Fruit fly (Drosophila melanogaster) whole organism, prepupa: ENCODE data around the gene fon.

Source experiments
- Blimp-1 ChIP-seq: fragments of 200-800 bp; sonication (Bioruptor generic); optimal IDR thresholded peaks from 3 replicates; lab custom pipeline; 2017; ENCODE audit warnings: missing biosample characterization, missing genetic modification characterization, mild to moderate bottlenecking, moderate library complexity, missing genetic modification reagents
- CG10669 ChIP-seq: fragments of 200-800 bp; sonication (Bioruptor generic); optimal IDR thresholded peaks from 3 replicates; lab custom pipeline; 2018; ENCODE audit warnings: missing biosample characterization, mild to moderate bottlenecking, missing genetic modification characterization, moderate library complexity
- CG11294 ChIP-seq: fragments of 200-800 bp; sonication (Bioruptor generic); IDR thresholded peaks from 2 replicates; pipeline ENCODE4 v1.3.6; 2022; ENCODE audit warnings: missing biosample characterization, missing genetic modification characterization
- CG11762 ChIP-seq: fragments of 200-800 bp; sonication (Bioruptor generic); optimal IDR thresholded peaks from 3 replicates; lab custom pipeline; 2016; ENCODE audit warnings: missing biosample characterization, missing genetic modification characterization; ENCODE audit not compliant: insufficient read depth
- CG11902 ChIP-seq: fragments of 200-800 bp; sonication (Bioruptor generic); optimal IDR thresholded peaks from 3 replicates; lab custom pipeline; 2016; ENCODE audit warnings: missing biosample characterization, missing genetic modification characterization
- CG15336 ChIP-seq: fragments of 200-800 bp; sonication (Bioruptor generic); IDR thresholded peaks from 2 replicates; pipeline ENCODE4 v1.3.6; 2022; ENCODE audit warnings: missing biosample characterization, missing genetic modification characterization
- CG31627 ChIP-seq: fragments of 200-800 bp; sonication (Bioruptor generic); optimal IDR thresholded peaks from 3 replicates; lab custom pipeline; 2016; ENCODE audit warnings: missing biosample characterization, missing genetic modification characterization
- CG32006 ChIP-seq: fragments of 200-800 bp; sonication (Bioruptor generic); optimal IDR thresholded peaks from 3 replicates; lab custom pipeline; 2017; ENCODE audit warnings: missing biosample characterization, mild to moderate bottlenecking, missing genetic modification characterization
- CG3919 ChIP-seq: fragments of 200-800 bp; sonication (Bioruptor generic); optimal IDR thresholded peaks from 3 replicates; lab custom pipeline; 2016; ENCODE audit warnings: missing biosample characterization, missing genetic modification characterization
- CG4318 ChIP-seq: fragments of 200-800 bp; sonication (Bioruptor generic); optimal IDR thresholded peaks from 3 replicates; lab custom pipeline; 2017; ENCODE audit warnings: missing biosample characterization, mild to moderate bottlenecking, missing genetic modification characterization
- CG6276 ChIP-seq: fragments of 200-800 bp; sonication (Bioruptor generic); optimal IDR thresholded peaks from 2 replicates; lab custom pipeline; 2017; ENCODE audit warnings: missing biosample characterization, mild to moderate bottlenecking, missing genetic modification characterization
- CG6792 ChIP-seq: fragments of 200-800 bp; sonication (Bioruptor generic); optimal IDR thresholded peaks from 3 replicates; lab custom pipeline; 2016; ENCODE audit warnings: missing biosample characterization, missing genetic modification characterization
- CG6808 ChIP-seq: fragments of 200-800 bp; sonication (Bioruptor generic); optimal IDR thresholded peaks from 3 replicates; lab custom pipeline; 2017; ENCODE audit warnings: missing biosample characterization, missing genetic modification characterization, mild to moderate bottlenecking, moderate library complexity, missing genetic modification reagents
- CG7368 ChIP-seq: fragments of 200-800 bp; sonication (Bioruptor generic); optimal IDR thresholded peaks from 3 replicates; lab custom pipeline; 2016; ENCODE audit warnings: missing biosample characterization, missing genetic modification characterization
- CG8119 ChIP-seq: fragments of 200-800 bp; sonication (Bioruptor generic); IDR thresholded peaks from 3 replicates; pipeline ENCODE4 v1.3.6; 2022; ENCODE audit warnings: missing biosample characterization, missing genetic modification characterization
- CG8632 ChIP-seq: fragments of 200-800 bp; sonication (Bioruptor generic); optimal IDR thresholded peaks from 3 replicates; lab custom pipeline; 2016; ENCODE audit warnings: missing biosample characterization, missing genetic modification characterization
- Eip75B ChIP-seq: fragments of 200-800 bp; sonication (Bioruptor generic); optimal IDR thresholded peaks from 3 replicates; lab custom pipeline; 2016; ENCODE audit warnings: missing biosample characterization, missing genetic modification characterization
- Eip78C ChIP-seq: fragments of 200-800 bp; sonication (Bioruptor generic); peaks from one replicate; lab custom pipeline; 2016; ENCODE audit warnings: missing biosample characterization, missing genetic modification characterization
- Eip93F ChIP-seq: fragments of 200-800 bp; sonication (Bioruptor generic); optimal IDR thresholded peaks from 2 replicates; lab custom pipeline; 2016; ENCODE audit warnings: missing biosample characterization, mild to moderate bottlenecking, missing genetic modification characterization
- Ets21C ChIP-seq: fragments of 200-800 bp; sonication (Bioruptor generic); optimal IDR thresholded peaks from 3 replicates; lab custom pipeline; 2016; ENCODE audit warnings: missing biosample characterization, missing genetic modification characterization
- Hr38 ChIP-seq: sonication (Bioruptor generic); optimal IDR thresholded peaks from 2 replicates; lab custom pipeline; 2016; ENCODE audit warnings: missing biosample characterization, missing genetic modification characterization
- Hr39 ChIP-seq: fragments of 200-800 bp; sonication (Bioruptor generic); optimal IDR thresholded peaks from 2 replicates; lab custom pipeline; 2016; ENCODE audit warnings: missing biosample characterization, missing genetic modification characterization
- Hr4 ChIP-seq: fragments of 200-800 bp; sonication (Bioruptor generic); optimal IDR thresholded peaks from 3 replicates; lab custom pipeline; 2016; ENCODE audit warnings: missing biosample characterization, missing genetic modification characterization
- Lpt ChIP-seq: fragments of 200-800 bp; sonication (Bioruptor generic); optimal IDR thresholded peaks from 3 replicates; lab custom pipeline; 2016; ENCODE audit warnings: missing biosample characterization, missing genetic modification characterization
- Smox ChIP-seq: fragments of 200-800 bp; sonication (Bioruptor generic); optimal IDR thresholded peaks from 3 replicates; lab custom pipeline; 2016; ENCODE audit warnings: missing biosample characterization, missing genetic modification characterization
- Sox102F ChIP-seq: fragments of 200-800 bp; sonication (Bioruptor generic); optimal IDR thresholded peaks from 2 replicates; lab custom pipeline; 2016; ENCODE audit warnings: missing biosample characterization, mild to moderate bottlenecking, missing genetic modification characterization
- dac ChIP-seq: fragments of 200-800 bp; sonication (Bioruptor generic); optimal IDR thresholded peaks from 2 replicates; lab custom pipeline; 2017; ENCODE audit warnings: missing biosample characterization, mild to moderate bottlenecking, missing genetic modification characterization
- dsx ChIP-seq: fragments of 200-800 bp; optimal IDR thresholded peaks from 3 replicates; lab custom pipeline; 2019; ENCODE audit warnings: missing biosample characterization, mild to moderate bottlenecking, missing genetic modification characterization, moderate library complexity; ENCODE audit not compliant: poor library complexity, severe bottlenecking
- eg ChIP-seq: fragments of 200-800 bp; sonication (Bioruptor generic); IDR thresholded peaks from 3 replicates; pipeline ENCODE4 v1.3.6; 2022; ENCODE audit warnings: missing biosample characterization, missing genetic modification characterization
- esn ChIP-seq: fragments of 200-800 bp; sonication (Bioruptor generic); optimal IDR thresholded peaks from 2 replicates; lab custom pipeline; 2016; ENCODE audit warnings: missing biosample characterization, mild to moderate bottlenecking, missing genetic modification characterization, moderate library complexity
- fd59A ChIP-seq: fragments of 200-800 bp; sonication (Bioruptor generic); optimal IDR thresholded peaks from 2 replicates; lab custom pipeline; 2017; ENCODE audit warnings: missing biosample characterization, mild to moderate bottlenecking, missing genetic modification characterization, missing genetic modification reagents
- fd85E ChIP-seq: fragments of 200-800 bp; sonication (Bioruptor generic); optimal IDR thresholded peaks from 3 replicates; lab custom pipeline; 2016; ENCODE audit warnings: missing biosample characterization, missing genetic modification characterization
- fkh ChIP-seq: fragments of 200-800 bp; sonication (Bioruptor generic); optimal IDR thresholded peaks from 3 replicates; lab custom pipeline; 2017; ENCODE audit warnings: missing biosample characterization, mild to moderate bottlenecking, missing genetic modification characterization, moderate library complexity
- lz ChIP-seq: fragments of 200-800 bp; sonication (Bioruptor generic); optimal IDR thresholded peaks from 3 replicates; lab custom pipeline; 2016; ENCODE audit warnings: missing biosample characterization, missing genetic modification characterization
- net ChIP-seq: fragments of 200-800 bp; sonication (Bioruptor generic); optimal IDR thresholded peaks from 3 replicates; lab custom pipeline; 2016; ENCODE audit warnings: missing biosample characterization, missing genetic modification characterization
- salr ChIP-seq, 2 experiments: fragments of 200-800 bp; sonication (Bioruptor generic); optimal IDR thresholded peaks; 3 replicates each; lab custom pipeline; 2016 to 2018; ENCODE audit warnings: missing biosample characterization in 2 of 2, missing genetic modification characterization in 2 of 2, mild to moderate bottlenecking in 1 of 2
- spab ChIP-seq: fragments of 200-800 bp; sonication (Bioruptor generic); optimal IDR thresholded peaks from 2 replicates; lab custom pipeline; 2017; ENCODE audit warnings: missing biosample characterization, mild to moderate bottlenecking, missing genetic modification characterization, missing genetic modification reagents
- ss ChIP-seq, 2 experiments: fragments of 200-800 bp; sonication (Bioruptor generic); optimal IDR thresholded peaks; 2 replicates in 1 of 2; 3 replicates in 1 of 2; lab custom pipeline; 2017 to 2018; ENCODE audit warnings: mild to moderate bottlenecking in 2 of 2, missing biosample characterization in 2 of 2, missing genetic modification characterization in 2 of 2, moderate library complexity in 1 of 2
- svp ChIP-seq: fragments of 200-800 bp; sonication (Bioruptor generic); peaks from one replicate; lab custom pipeline; 2016; ENCODE audit warnings: missing biosample characterization, missing genetic modification characterization
- topi ChIP-seq: fragments of 200-800 bp; sonication (Bioruptor generic); optimal IDR thresholded peaks from 3 replicates; lab custom pipeline; 2016; ENCODE audit warnings: missing biosample characterization, missing genetic modification characterization
- vri ChIP-seq: fragments of 200-800 bp; sonication (Bioruptor generic); optimal IDR thresholded peaks from 3 replicates; lab custom pipeline; 2016; ENCODE audit warnings: missing biosample characterization, mild to moderate bottlenecking, missing genetic modification characterization

fon gene

DNA sequence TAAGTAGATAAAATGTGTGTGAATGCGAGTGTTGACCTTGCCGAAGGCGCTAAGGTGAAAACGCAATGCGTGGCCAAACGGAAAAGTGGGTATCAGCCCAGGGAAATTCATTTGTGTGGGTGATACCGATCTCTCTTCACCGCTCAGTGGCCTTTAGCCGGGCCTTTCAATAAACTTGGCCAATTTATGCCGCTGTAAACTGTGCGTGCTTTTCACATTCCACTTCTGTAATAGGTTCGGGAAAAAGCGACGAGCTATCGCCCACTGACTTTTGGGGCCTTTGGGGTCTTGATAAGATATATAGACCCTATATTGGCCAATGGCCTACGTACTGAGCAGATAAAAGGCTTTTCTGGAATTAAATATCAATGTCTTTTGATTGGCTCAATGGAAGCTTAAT, 35.6 kb upstream of the fon start:
- TF ChIP-seq Eip93F (GFP tag; lab: Kevin White, UChicago), result peak; percentile 8
- peak; percentile 59 for TF ChIP-seq vri (GFP tag; lab: Kevin White, UChicago)
- TF ChIP-seq topi (GFP tag; lab: Kevin White, UChicago), result no peak

DNA sequence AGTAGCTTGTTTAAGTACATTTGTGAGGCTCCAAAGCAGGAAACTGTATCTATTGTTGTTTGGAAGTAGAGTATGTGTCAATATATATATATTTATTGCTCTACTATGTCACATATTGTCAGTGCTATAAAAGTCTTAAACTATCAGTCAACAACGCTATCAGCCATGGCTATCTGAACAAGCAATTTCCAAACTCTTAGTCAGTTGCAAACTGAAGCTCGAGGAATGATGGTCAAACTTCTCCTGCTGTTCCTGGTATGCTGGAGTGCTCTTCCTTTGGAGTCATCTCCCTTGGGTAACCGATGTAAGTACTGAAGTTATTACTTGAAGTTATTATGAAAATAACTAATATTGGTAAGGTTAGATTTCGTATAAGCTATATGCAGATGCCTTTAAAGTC, 32.9 kb upstream of the fon start, which contains the start of gene lectin-37Db:
Gene lectin-37Db, plus strand, starts transcription at position 204 of the 400 bp plus-strand sequence.
- no peak for TF ChIP-seq CG8632 (GFP tag; lab: Kevin White, UChicago)
- no peak for TF ChIP-seq ss (GFP tag; optimal IDR thresholded peaks at IDR 0.05; lab: Kevin White, UChicago)
- no peak for TF ChIP-seq CG31627 (GFP tag; lab: Kevin White, UChicago)
- no peak for TF ChIP-seq CG4318
- TF ChIP-seq, all 60 proteins: peak for 0

DNA sequence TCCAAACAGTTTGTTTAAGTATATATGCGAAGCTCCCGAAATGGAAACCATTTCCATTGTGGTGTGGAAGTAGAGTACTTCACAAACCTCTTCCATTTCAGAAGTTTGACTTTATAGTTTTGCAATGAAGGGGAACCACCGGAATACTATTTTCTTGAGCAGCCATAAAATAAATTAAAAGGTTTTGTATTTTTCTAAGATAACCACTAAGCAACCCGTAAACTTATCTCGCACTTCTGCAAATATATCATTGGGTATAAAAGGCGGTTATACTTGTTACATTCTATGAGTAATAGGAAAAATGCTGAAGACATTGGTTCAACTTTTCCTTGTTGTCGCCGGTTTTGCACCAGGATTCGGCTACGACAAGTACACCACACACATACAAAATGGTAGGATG, 32.0 kb upstream of the fon start, which contains the start of gene lectin-37Da:
Gene lectin-37Da, plus strand, starts transcription at position 301 of the 400 bp plus-strand sequence.
- TF ChIP-seq dac (GFP tag; lab: Kevin White, UChicago) (no peak), fd59A (GFP tag; lab: Kevin White, UChicago) (no peak), CG6808 (no peak), Blimp-1 (GFP tag; lab: Kevin White, UChicago) (no peak), topi (GFP tag; lab: Kevin White, UChicago) (no peak), lz (GFP tag; lab: Kevin White, UChicago) (no peak), dsx (GFP tag; lab: Kevin White, UChicago) (no peak), CG7368 (GFP tag; lab: Kevin White, UChicago) (no peak), Sox102F (GFP tag; lab: Kevin White, UChicago) (no peak), Hr39 (GFP tag; lab: Kevin White, UChicago) (no peak), salr (GFP tag; optimal IDR thresholded peaks at IDR 0.05; lab: Kevin White, UChicago) (no peak), CG8119 (GFP tag; lab: Robert Waterston, UW) (no peak), svp (no peak), Ets21C (GFP tag; lab: Kevin White, UChicago) (no peak), CG11762 (GFP tag; lab: Kevin White, UChicago) (no peak), net (GFP tag; lab: Kevin White, UChicago) (no peak)

DNA sequence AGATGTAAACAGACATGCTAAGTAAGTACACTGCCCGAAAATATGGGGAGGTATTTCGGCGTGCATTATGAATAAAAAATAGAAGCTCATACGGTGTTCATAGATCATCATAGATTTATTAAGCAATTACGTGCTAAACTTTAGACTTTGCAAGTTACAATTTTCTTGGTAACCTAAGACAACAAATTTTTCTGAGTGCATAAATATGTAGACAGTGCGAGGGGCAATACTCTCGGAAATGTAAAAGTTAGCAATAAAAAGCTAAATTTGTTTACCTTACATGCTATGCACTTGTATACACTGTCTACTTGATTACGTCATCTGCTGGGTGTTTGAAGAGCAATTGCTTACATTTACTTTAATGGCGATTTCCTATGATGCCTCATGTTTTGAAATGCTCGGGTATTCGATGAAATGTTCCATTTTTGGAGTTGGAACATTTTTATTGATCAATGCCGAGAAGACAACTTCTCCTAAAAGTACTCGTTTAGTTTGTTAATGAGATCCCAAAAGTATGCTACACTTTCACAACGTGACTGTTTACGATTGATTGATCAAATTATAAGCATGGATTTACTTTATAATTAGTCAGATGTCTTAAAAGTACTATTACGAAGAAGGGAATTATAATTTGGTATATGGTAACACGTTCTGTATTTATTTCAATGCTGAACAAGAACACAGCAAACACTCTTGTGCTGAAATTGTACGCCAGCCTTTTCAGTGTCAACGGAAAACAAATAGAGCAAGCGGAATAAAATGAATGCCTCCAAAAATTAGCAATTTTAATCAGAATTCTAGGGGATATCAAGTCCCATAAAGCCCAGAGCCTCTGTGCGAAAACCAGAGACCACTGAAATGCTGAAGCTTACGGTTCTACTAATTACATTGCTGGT, 30.8 kb upstream of the fon start, which contains the start of gene Lectin-galC1:
Gene Lectin-galC1, plus strand, starts transcription at position 846 of the 896 bp plus-strand sequence.
- TF ChIP-seq esn (GFP tag; lab: Kevin White, UChicago) (peak; percentile 21), CG3919 (GFP tag; lab: Kevin White, UChicago) (peak; percentile 65), Eip78C (GFP tag; lab: Kevin White, UChicago) (peak; percentile 76), Eip75B (GFP tag; lab: Kevin White, UChicago) (peak; percentile 37), fd85E (no peak), CG10669 (peak; percentile 4), CG11762 (GFP tag; lab: Kevin White, UChicago) (peak; percentile 35), lz (GFP tag; lab: Kevin White, UChicago) (peak; percentile 30), Hr38 (GFP tag; lab: Kevin White, UChicago) (no peak), Smox (no peak), fd59A (GFP tag; lab: Kevin White, UChicago) (no peak), CG6276 (peak; percentile 61), CG11294 (GFP tag; lab: Robert Waterston, UW) (peak; percentile 84), CG11902 (no peak), spab (GFP tag; lab: Kevin White, UChicago) (no peak), Blimp-1 (GFP tag; lab: Kevin White, UChicago) (no peak), topi (GFP tag; lab: Kevin White, UChicago) (peak; percentile 4), Lpt (GFP tag; lab: Kevin White, UChicago) (peak; percentile 66), CG32006 (peak; percentile 82), CG6792 (peak; percentile 12), svp (no peak), CG6808 (no peak), CG15336 (GFP tag; lab: Robert Waterston, UW) (peak; percentile 85), dsx (GFP tag; lab: Kevin White, UChicago) (no peak), fkh (GFP tag; lab: Kevin White, UChicago) (peak; percentile 77), Hr4 (GFP tag; lab: Kevin White, UChicago) (peak; percentile 80), salr (GFP tag; optimal IDR thresholded peaks at IDR 0.05; lab: Kevin White, UChicago) (peak in 1 of 2 experiments; percentile 33), dac (GFP tag; lab: Kevin White, UChicago) (peak; percentile 32), eg (peak; percentile 88; the same call in 2 of the 3 replicates)
